Worm (Caenorhabditis elegans): ENCODE data around the gene C14H10.3.

The C14H10.3 gene

ce11 chrX:10230872-10231271 lies 2.9 kb upstream of the C14H10.3 start (continued):
- no peak for TF ChIP-seq ets-5 (GFP tag; IDR thresholded peaks at IDR 0.05)
- TF ChIP-seq pax-3 (tag; optimal IDR thresholded peaks at IDR 0.05) = no peak
- TF ChIP-seq nhr-20 (tag; optimal IDR thresholded peaks at IDR 0.05) = peak; percentile 1
- no peak for TF ChIP-seq ztf-4 (tag; optimal IDR thresholded peaks at IDR 0.05)
- peak; percentile 41 for TF ChIP-seq mep-1 (tag; optimal IDR thresholded peaks at IDR 0.05)
- no peak for TF ChIP-seq ces-1 (GFP tag; optimal IDR thresholded peaks at IDR 0.05)
- no peak for TF ChIP-seq mef-2 (tag; optimal IDR thresholded peaks at IDR 0.05)
- no peak for TF ChIP-seq fkh-8 (tag; optimal IDR thresholded peaks at IDR 0.05)
- no peak for TF ChIP-seq unc-98 (GFP tag; IDR thresholded peaks at IDR 0.05)
- no peak for TF ChIP-seq grh-1 (GFP tag; IDR thresholded peaks at IDR 0.05)
- TF ChIP-seq ama-1 (optimal IDR thresholded peaks at IDR 0.05) = no peak
- TF ChIP-seq aly-2 (tag; optimal IDR thresholded peaks at IDR 0.05) = no peak
- TF ChIP-seq sup-37 (GFP tag; optimal IDR thresholded peaks at IDR 0.05) = no peak
- no peak for TF ChIP-seq ceh-63 (GFP tag; optimal IDR thresholded peaks at IDR 0.05)
- no peak for TF ChIP-seq nhr-90 (tag; optimal IDR thresholded peaks at IDR 0.05; ENCODE audit: poor library complexity)
- TF ChIP-seq aha-1 (tag; optimal IDR thresholded peaks at IDR 0.05) = no peak
- no peak for TF ChIP-seq dpl-1 (GFP tag; optimal IDR thresholded peaks at IDR 0.05)
- TF ChIP-seq elt-2 (tag; optimal IDR thresholded peaks at IDR 0.05) = no peak
- TF ChIP-seq ceh-82 (tag; optimal IDR thresholded peaks at IDR 0.05) = no peak
- TF ChIP-seq nhr-11 (tag; optimal IDR thresholded peaks at IDR 0.05) = no peak
- TF ChIP-seq zag-1 (tag; optimal IDR thresholded peaks at IDR 0.05) = no peak
- TF ChIP-seq isw-1 (GFP tag; IDR thresholded peaks at IDR 0.05) = no peak
- TF ChIP-seq fkh-10 (GFP tag; optimal IDR thresholded peaks at IDR 0.05) = no peak
- TF ChIP-seq jun-1 (tag; optimal IDR thresholded peaks at IDR 0.05) = no peak
- TF ChIP-seq dsc-1 (tag; optimal IDR thresholded peaks at IDR 0.05) = peak; percentile 79
- TF ChIP-seq nhr-28 (tag; optimal IDR thresholded peaks at IDR 0.05) = no peak
- no peak for TF ChIP-seq rnt-1 (tag; optimal IDR thresholded peaks at IDR 0.05)
- no peak for TF ChIP-seq hlh-17 (GFP tag; optimal IDR thresholded peaks at IDR 0.05; ENCODE audit: borderline replicate concordance)
- TF ChIP-seq ceh-88 (GFP tag; IDR thresholded peaks at IDR 0.05) = no peak
- no peak for TF ChIP-seq ceh-90 (tag; optimal IDR thresholded peaks at IDR 0.05)
- TF ChIP-seq fos-1 (tag; optimal IDR thresholded peaks at IDR 0.05) = no peak
- TF ChIP-seq hpl-2 (GFP tag; optimal IDR thresholded peaks at IDR 0.05) = no peak
- no peak for TF ChIP-seq lir-3 (tag; optimal IDR thresholded peaks at IDR 0.05; ENCODE audit: poor library complexity)
- TF ChIP-seq sox-4 (tag; optimal IDR thresholded peaks at IDR 0.05) = no peak
- TF ChIP-seq nhr-84 (tag; optimal IDR thresholded peaks at IDR 0.05) = no peak
- no peak for TF ChIP-seq xbp-1 (tag; optimal IDR thresholded peaks at IDR 0.05)
- no peak for TF ChIP-seq sptf-1 (tag; optimal IDR thresholded peaks at IDR 0.05)

DNA sequence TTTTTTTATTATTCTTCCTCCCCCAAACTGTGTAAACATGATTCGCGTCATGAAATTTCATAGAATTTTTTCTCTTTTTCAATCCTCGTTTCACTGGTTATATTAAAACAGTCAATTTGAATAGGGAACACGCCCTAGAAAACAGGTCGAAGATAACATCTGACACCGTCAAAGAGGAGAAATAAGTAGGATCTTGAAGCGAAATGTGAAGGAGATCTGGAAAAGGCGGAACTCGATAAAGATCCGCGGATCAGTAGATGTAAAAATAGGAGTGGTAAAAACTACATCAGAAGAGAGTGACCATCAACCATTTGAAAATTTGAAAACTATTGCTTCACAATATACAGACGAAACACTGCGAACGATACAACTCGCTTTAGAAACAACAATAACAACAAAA lies 720 bp downstream of the C14H10.3 start:
- TF ChIP-seq fos-1 (tag; optimal IDR thresholded peaks at IDR 0.05) = no peak
- peak; percentile 13 for TF ChIP-seq blmp-1 (tag; optimal IDR thresholded peaks at IDR 0.05)

ce11 chrX:10225845-10226244 lies 2.1 kb downstream of the C14H10.3 start:
- no peak for TF ChIP-seq aly-2 (tag; optimal IDR thresholded peaks at IDR 0.05)
- no peak for TF ChIP-seq jun-1 (tag; optimal IDR thresholded peaks at IDR 0.05)
- peak; percentile 22 for TF ChIP-seq lin-14 (GFP tag; optimal IDR thresholded peaks at IDR 0.05)
- TF ChIP-seq fkh-10 (GFP tag; optimal IDR thresholded peaks at IDR 0.05) = peak; percentile 52

ce11 chrX:10219184-10219705 lies 8.7 kb downstream of the C14H10.3 start:
- TF ChIP-seq nhr-237 (tag; optimal IDR thresholded peaks at IDR 0.05) = no peak
- no peak for TF ChIP-seq nhr-84 (tag; optimal IDR thresholded peaks at IDR 0.05)
- TF ChIP-seq ama-1 (optimal IDR thresholded peaks at IDR 0.05) = no peak
- no peak for TF ChIP-seq unc-98 (GFP tag; IDR thresholded peaks at IDR 0.05)
- TF ChIP-seq tbx-2 (tag; optimal IDR thresholded peaks at IDR 0.05) = no peak
- no peak for TF ChIP-seq pag-3 (tag; optimal IDR thresholded peaks at IDR 0.05; ENCODE audit: borderline replicate concordance, insufficient read depth)
- TF ChIP-seq lsy-2 (tag; optimal IDR thresholded peaks at IDR 0.05) = no peak
- TF ChIP-seq lin-13 (GFP tag; optimal IDR thresholded peaks at IDR 0.05) = no peak
- no peak for TF ChIP-seq mep-1 (tag; optimal IDR thresholded peaks at IDR 0.05)
- no peak for TF ChIP-seq aha-1 (tag; optimal IDR thresholded peaks at IDR 0.05)
- TF ChIP-seq fkh-8 (tag; optimal IDR thresholded peaks at IDR 0.05) = no peak
- TF ChIP-seq sptf-1 (tag; optimal IDR thresholded peaks at IDR 0.05) = no peak
- TF ChIP-seq alr-1 (tag; optimal IDR thresholded peaks at IDR 0.05; ENCODE audit: borderline replicate concordance) = no peak
- no peak for TF ChIP-seq nhr-28 (tag; optimal IDR thresholded peaks at IDR 0.05)
